Fruit fly (Drosophila melanogaster): Measurements from ENCODE around the gene CG15473.

dm6 chrX:4643887-4644286 lies 10.4 kb downstream of the CG15473 start, which contains the start of gene CG3081:
- no peak for TF ChIP-seq CG8478 (optimal IDR thresholded peaks at IDR 0.05)
- TF ChIP-seq CTCF (optimal IDR thresholded peaks at IDR 0.05), result no peak
